Fruit fly (Drosophila melanogaster): ENCODE results near the gene CG46339.

Gene CG46339

DNA sequence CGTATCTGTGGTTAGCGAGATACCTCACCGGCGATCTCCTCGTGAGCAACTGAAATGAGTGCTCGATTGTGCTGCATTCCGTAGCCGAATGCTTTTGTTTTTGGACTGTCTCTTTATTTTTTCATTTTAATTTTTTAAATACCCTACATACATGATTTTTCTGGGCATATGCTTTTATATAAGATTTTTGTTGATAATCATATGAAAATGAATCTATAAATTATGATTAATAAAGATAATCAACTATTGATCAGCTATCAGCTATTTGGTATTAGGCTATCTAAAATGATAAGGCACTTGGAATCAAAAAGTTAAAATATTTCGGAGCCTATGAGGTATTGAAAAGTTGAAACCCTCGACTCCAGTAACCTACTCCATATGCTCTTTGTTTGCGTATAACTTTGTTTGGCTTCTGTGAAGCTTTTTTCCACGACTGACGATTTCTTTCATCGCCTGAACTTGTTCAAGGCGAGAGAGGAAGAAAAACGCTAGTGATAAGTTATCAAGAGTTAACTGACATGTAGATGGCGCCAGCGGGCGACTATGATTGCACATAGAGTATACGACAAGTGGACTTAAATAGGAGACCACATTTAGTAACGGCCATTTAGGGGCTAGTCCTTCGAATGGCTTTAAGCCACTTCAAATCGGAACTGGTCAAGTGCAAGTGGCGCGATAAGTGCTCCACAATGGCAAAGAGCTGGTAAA is 74.4 kb downstream of the CG46339 start, which contains the start of gene CG31076 (continued):
- TF ChIP-seq D19A (tag; optimal IDR thresholded peaks at IDR 0.05) (peak; percentile 86), az2 (GFP tag; optimal IDR thresholded peaks at IDR 0.05) (peak; percentile 6), Deaf1 (tag; optimal IDR thresholded peaks at IDR 0.05) (peak; percentile 34), Camta (GFP tag; optimal IDR thresholded peaks at IDR 0.05) (peak; percentile 14), Oli (tag; optimal IDR thresholded peaks at IDR 0.05) (peak; percentile 34), Sox100B (GFP tag; optimal IDR thresholded peaks at IDR 0.05) (peak; percentile 59), bcd (GFP tag; optimal IDR thresholded peaks at IDR 0.05) (peak; percentile 18), lbe (GFP tag; optimal IDR thresholded peaks at IDR 0.05) (peak; percentile 78), Ptx1 (GFP tag; IDR thresholded peaks at IDR 0.05) (peak; percentile 49), Ssrp (tag; optimal IDR thresholded peaks at IDR 0.05) (no peak), dmrt99B (tag; optimal IDR thresholded peaks at IDR 0.05) (peak; percentile 66), Dip2 (GFP tag; IDR thresholded peaks at IDR 0.05) (peak; percentile 88), GATAe (GFP tag; conservative IDR thresholded peaks at IDR 0.05) (peak; percentile 71), CG18476 (GFP tag; optimal IDR thresholded peaks at IDR 0.05) (peak; percentile 10), Hmr (GFP tag; optimal IDR thresholded peaks at IDR 0.05) (peak; percentile 18), cas (GFP tag; IDR thresholded peaks at IDR 0.05) (0 out of 2 replicates have a peak, but pooled peaks have one; percentile 19), HLH3B (GFP tag; IDR thresholded peaks at IDR 0.05) (peak; percentile 42), mam (GFP tag; optimal IDR thresholded peaks at IDR 0.05) (peak; percentile 9), CG5953 (GFP tag; IDR thresholded peaks at IDR 0.05) (no peak), sens-2 (GFP tag; IDR thresholded peaks at IDR 0.05) (no peak), CG12769 (tag; optimal IDR thresholded peaks at IDR 0.05) (peak; percentile 15), Dek (tag; optimal IDR thresholded peaks at IDR 0.05) (peak; percentile 7), CG10274 (GFP tag; optimal IDR thresholded peaks at IDR 0.05) (no peak), CoRest (tag; optimal IDR thresholded peaks at IDR 0.05) (peak; percentile 35), Nf-YC (tag; optimal IDR thresholded peaks at IDR 0.05) (peak; percentile 31), CG34376 (GFP tag; optimal IDR thresholded peaks at IDR 0.05) (peak; percentile 9), lilli (GFP tag; optimal IDR thresholded peaks at IDR 0.05) (peak; percentile 11), CG10979 (tag; optimal IDR thresholded peaks at IDR 0.05) (peak; percentile 91), sisA (GFP tag; IDR thresholded peaks at IDR 0.05) (peak; percentile 26; the same call in 1 of the 2 replicates), Hr51 (GFP tag; optimal IDR thresholded peaks at IDR 0.05) (peak in 1 of 2 experiments; percentile 63), CG18599 (GFP tag; optimal IDR thresholded peaks at IDR 0.05) (peak; percentile 41), sd (tag; optimal IDR thresholded peaks at IDR 0.05) (peak; percentile 77), Ets65A (GFP tag) (peak; percentile 55), D19B (GFP tag; optimal IDR thresholded peaks at IDR 0.05) (peak; percentile 92), exex (tag; optimal IDR thresholded peaks at IDR 0.05) (peak; percentile 65), kah (GFP tag; optimal IDR thresholded peaks at IDR 0.05) (no peak), prd (optimal IDR thresholded peaks at IDR 0.05) (no peak), prd (GFP tag; IDR thresholded peaks at IDR 0.05) (peak; percentile 37; the same call in 1 of the 3 replicates), CG14014 (GFP tag; IDR thresholded peaks at IDR 0.05) (no peak), ci (GFP tag; IDR thresholded peaks at IDR 0.05) (0 out of 3 replicates have a peak, but pooled peaks have one; percentile 30), CG13296 (GFP tag; optimal IDR thresholded peaks at IDR 0.05) (peak; percentile 42), CkIIα-i1 (GFP tag; IDR thresholded peaks at IDR 0.05) (no peak), Xbp1 (GFP tag; optimal IDR thresholded peaks at IDR 0.05) (peak; percentile 11), dysf (GFP tag; IDR thresholded peaks at IDR 0.05) (peak; percentile 43; the same call in 1 of the 3 replicates), chinmo (GFP tag; IDR thresholded peaks at IDR 0.05; ENCODE audit: partially characterized antibody) (0 out of 4 replicates have a peak, but pooled peaks have one; percentile 57), nau (GFP tag; optimal IDR thresholded peaks at IDR 0.05) (peak; percentile 43), ttk (GFP tag; IDR thresholded peaks at IDR 0.05) (0 out of 2 replicates have a peak, but pooled peaks have one; percentile 7), CG6689 (GFP tag; IDR thresholded peaks at IDR 0.05) (peak; percentile 31; the same call in 1 of the 2 replicates), caup (GFP tag; optimal IDR thresholded peaks at IDR 0.05; ENCODE audit: severe bottlenecking) (no peak)
